ENCODE assay signal across 3 worm cellular contexts in the genomic region with DNA sequence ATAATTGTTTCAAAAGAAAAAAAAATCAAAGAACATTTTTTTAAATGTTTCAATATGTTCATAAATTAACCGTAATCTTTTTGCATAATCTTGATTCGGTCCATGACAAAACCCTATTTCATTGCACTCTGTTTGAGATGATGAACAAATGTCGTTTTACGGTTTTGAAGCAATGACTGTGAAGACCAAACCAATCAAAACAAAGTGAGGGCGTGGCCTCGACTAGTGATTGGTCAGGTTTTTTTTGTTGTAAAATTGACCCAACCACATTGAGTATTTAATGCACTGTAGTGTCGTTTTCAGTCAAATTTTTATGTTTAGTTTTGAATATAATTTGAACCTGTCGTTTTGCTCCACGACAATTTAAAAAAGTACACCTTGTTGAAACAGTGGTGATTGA.
TF ChIP-seq lines count a peak whose summit lies in the region.

No protein-coding gene starts in this region.

TF ChIP-seq in whole organism, L3 larva, 47 proteins besides CTCF, POLR2A, EP300 and RAD21:
- peak; percentile 80 for TF ChIP-seq nfya-1 (tag; optimal IDR thresholded peaks at IDR 0.05; lab: Kevin White, UChicago; ENCODE audit: insufficient read depth)
- TF ChIP-seq egl-27 (tag; optimal IDR thresholded peaks at IDR 0.05; lab: Kevin White, UChicago) = no peak

TF ChIP-seq in whole organism, late embryonic, 69 proteins besides CTCF, POLR2A, EP300 and RAD21:
- TF ChIP-seq ceh-34 (tag; optimal IDR thresholded peaks at IDR 0.05; lab: Kevin White, UChicago) (no peak), K09A11.1 (tag; optimal IDR thresholded peaks at IDR 0.05; lab: Kevin White, UChicago; ENCODE audit: insufficient read depth) (no peak), hlh-6 (tag; optimal IDR thresholded peaks at IDR 0.05; lab: Kevin White, UChicago) (no peak), unc-55 (GFP tag; optimal IDR thresholded peaks at IDR 0.05; lab: Kevin White, UChicago) (no peak), nfya-1 (tag; optimal IDR thresholded peaks at IDR 0.05; lab: Kevin White, UChicago) (peak; percentile 59)

TF ChIP-seq in whole organism, young adult, 124 proteins besides CTCF, POLR2A, EP300 and RAD21:
- TF ChIP-seq nfya-2 (GFP tag; IDR thresholded peaks at IDR 0.05; lab: Robert Waterston, UW) (no peak), nfyb-1 (GFP tag; IDR thresholded peaks at IDR 0.05; lab: Robert Waterston, UW) (peak; percentile 70; the same call in 1 of the 2 replicates)
